Worm (Caenorhabditis elegans): ENCODE results near the gene ZK354.7.

DNA sequence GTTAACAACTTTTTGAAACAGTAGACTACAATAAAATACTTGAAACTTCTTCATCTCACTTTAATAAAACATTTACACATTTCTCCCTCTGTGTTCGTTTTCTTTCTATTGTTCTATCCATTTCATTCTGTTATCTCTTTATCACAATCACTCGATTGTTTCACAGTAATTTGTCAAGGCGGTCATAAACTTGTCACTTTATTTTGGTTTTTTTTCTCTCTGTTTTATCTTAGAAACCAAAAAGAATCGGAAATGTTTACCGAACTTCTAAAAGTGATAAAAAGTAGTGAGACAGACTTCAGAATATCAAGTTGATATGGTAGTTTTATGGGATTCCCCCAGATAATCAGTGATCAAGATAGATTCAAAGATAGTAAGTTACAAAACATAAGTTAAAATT is 36.3 kb upstream of the ZK354.7 start, which contains the start of gene Y4C6B.2:
- no peak for TF ChIP-seq tab-1 (GFP tag; IDR thresholded peaks at IDR 0.05)
- TF ChIP-seq flt-1 (GFP tag; IDR thresholded peaks at IDR 0.05), result no peak
- TF ChIP-seq ztf-29 (GFP tag; IDR thresholded peaks at IDR 0.05), result no peak
- no peak for TF ChIP-seq ztf-23 (GFP tag; IDR thresholded peaks at IDR 0.05)
- no peak for TF ChIP-seq cog-1 (tag; optimal IDR thresholded peaks at IDR 0.05)
- TF ChIP-seq ref-1 (GFP tag; conservative IDR thresholded peaks at IDR 0.05), result no peak
- no peak for TF ChIP-seq klf-2 (GFP tag; conservative IDR thresholded peaks at IDR 0.05)
- TF ChIP-seq T22C8.4 (GFP tag; IDR thresholded peaks at IDR 0.05), result no peak
- TF ChIP-seq med-1 (GFP tag; optimal IDR thresholded peaks at IDR 0.05; ENCODE audit: insufficient read depth), result no peak
